Worm (Caenorhabditis elegans): Measurements from ENCODE around the gene nlp-9.
"Not testable (repeated sequence)": the region's sequence is repeated elsewhere in the genome, so short reads cannot be mapped to it uniquely, and the experiment has no call there.

The nlp-9 gene

ce11 chrV:4195283-4195682 is 24.2 kb upstream of the nlp-9 start, which contains the start of gene algn-5:
algn-5 (plus strand) TSS chrV:4195577.
- no peak for TF ChIP-seq tra-4 (tag; optimal IDR thresholded peaks at IDR 0.05)
- no peak for TF ChIP-seq flt-1 (GFP tag; IDR thresholded peaks at IDR 0.05)
- no peak for TF ChIP-seq pes-1 (GFP tag; IDR thresholded peaks at IDR 0.05)
- TF ChIP-seq sea-1 (GFP tag; conservative IDR thresholded peaks at IDR 0.05): no peak
- no peak for TF ChIP-seq hmg-4 (GFP tag; optimal IDR thresholded peaks at IDR 0.05)
- no peak for TF ChIP-seq hmbx-1 (tag; optimal IDR thresholded peaks at IDR 0.05)
- TF ChIP-seq tbx-37 (GFP tag; conservative IDR thresholded peaks at IDR 0.05): no peak
- TF ChIP-seq ceh-13 (GFP tag; optimal IDR thresholded peaks at IDR 0.05): no peak
- TF ChIP-seq hnd-1 (tag; optimal IDR thresholded peaks at IDR 0.05): no peak
- no peak for TF ChIP-seq ceh-36 (tag; optimal IDR thresholded peaks at IDR 0.05)
- TF ChIP-seq ets-7 (tag; optimal IDR thresholded peaks at IDR 0.05): no peak
- TF ChIP-seq tbx-11 (GFP tag; IDR thresholded peaks at IDR 0.05): no peak
- no peak for TF ChIP-seq F13C5.2 (tag; optimal IDR thresholded peaks at IDR 0.05)
- TF ChIP-seq aly-1 (tag; optimal IDR thresholded peaks at IDR 0.05): no peak

- no peak for TF ChIP-seq B0310.2 (tag; optimal IDR thresholded peaks at IDR 0.05)
- no peak for TF ChIP-seq aly-1 (tag; optimal IDR thresholded peaks at IDR 0.05)
- TF ChIP-seq hmbx-1 (tag; optimal IDR thresholded peaks at IDR 0.05): no peak
- no peak for TF ChIP-seq ceh-36 (tag; optimal IDR thresholded peaks at IDR 0.05)
- TF ChIP-seq scrt-1 (GFP tag; IDR thresholded peaks at IDR 0.05): no peak
- TF ChIP-seq ets-7 (tag; optimal IDR thresholded peaks at IDR 0.05): no peak
- TF ChIP-seq tbx-11 (GFP tag; IDR thresholded peaks at IDR 0.05): no peak
- TF ChIP-seq tra-4 (tag; optimal IDR thresholded peaks at IDR 0.05): no peak
- TF ChIP-seq hnd-1 (tag; optimal IDR thresholded peaks at IDR 0.05): no peak
- TF ChIP-seq tbx-37 (GFP tag; conservative IDR thresholded peaks at IDR 0.05): no peak
Observed at ce11 chrV:4199185-4199584, 20.3 kb upstream of the nlp-9 start, which contains the start of gene rpac-40. rpac-40 (plus strand) TSS chrV:4199485.

ce11 chrV:4204421-4204820 is 15.0 kb upstream of the nlp-9 start, which contains the start of gene H43I07.1:
H43I07.1 (plus strand) TSS chrV:4204721.
- no peak for TF ChIP-seq tra-4 (tag; optimal IDR thresholded peaks at IDR 0.05)
- TF ChIP-seq ceh-13 (GFP tag; optimal IDR thresholded peaks at IDR 0.05): no peak
- TF ChIP-seq ceh-36 (tag; optimal IDR thresholded peaks at IDR 0.05): no peak
- TF ChIP-seq pes-1 (GFP tag; IDR thresholded peaks at IDR 0.05): no peak
- no peak for TF ChIP-seq sea-1 (GFP tag; conservative IDR thresholded peaks at IDR 0.05)

ce11 chrV:4211521-4211920 is 7.9 kb upstream of the nlp-9 start:
- TF ChIP-seq ama-1 (optimal IDR thresholded peaks at IDR 0.05) (no peak), B0310.2 (tag; optimal IDR thresholded peaks at IDR 0.05) (no peak), ceh-13 (GFP tag; optimal IDR thresholded peaks at IDR 0.05) (no peak), flt-1 (GFP tag; IDR thresholded peaks at IDR 0.05) (no peak)

- not testable (repeated sequence) for TF ChIP-seq tbx-11 (GFP tag; IDR thresholded peaks at IDR 0.05); pes-1 (GFP tag; IDR thresholded peaks at IDR 0.05); hmbx-1 (tag; optimal IDR thresholded peaks at IDR 0.05)
Observed at ce11 chrV:4215856-4216255, 3.6 kb upstream of the nlp-9 start, which contains the start of gene H43I07.4. H43I07.4 (plus strand) TSS chrV:4216156.

- TF ChIP-seq tbx-11 (GFP tag; IDR thresholded peaks at IDR 0.05) (no peak), hmbx-1 (tag; optimal IDR thresholded peaks at IDR 0.05) (no peak), B0310.2 (tag; optimal IDR thresholded peaks at IDR 0.05) (no peak), tbx-37 (GFP tag; conservative IDR thresholded peaks at IDR 0.05) (no peak), sea-1 (GFP tag; conservative IDR thresholded peaks at IDR 0.05) (no peak), ceh-13 (GFP tag; optimal IDR thresholded peaks at IDR 0.05) (no peak), tra-4 (tag; optimal IDR thresholded peaks at IDR 0.05) (no peak), ama-1 (optimal IDR thresholded peaks at IDR 0.05) (no peak), hmg-4 (GFP tag; optimal IDR thresholded peaks at IDR 0.05) (no peak), scrt-1 (GFP tag; IDR thresholded peaks at IDR 0.05) (no peak), flt-1 (GFP tag; IDR thresholded peaks at IDR 0.05) (no peak), ets-7 (tag; optimal IDR thresholded peaks at IDR 0.05) (no peak), F13C5.2 (tag; optimal IDR thresholded peaks at IDR 0.05) (no peak), aly-1 (tag; optimal IDR thresholded peaks at IDR 0.05) (no peak), ceh-36 (tag; optimal IDR thresholded peaks at IDR 0.05) (no peak), hnd-1 (tag; optimal IDR thresholded peaks at IDR 0.05) (no peak)
Observed at ce11 chrV:4216902-4217301, 2.5 kb upstream of the nlp-9 start.

- TF ChIP-seq pes-1 (GFP tag; IDR thresholded peaks at IDR 0.05) (no peak), aly-1 (tag; optimal IDR thresholded peaks at IDR 0.05) (no peak), tbx-37 (GFP tag; conservative IDR thresholded peaks at IDR 0.05) (no peak), hmbx-1 (tag; optimal IDR thresholded peaks at IDR 0.05) (no peak), ceh-13 (GFP tag; optimal IDR thresholded peaks at IDR 0.05) (no peak), ama-1 (optimal IDR thresholded peaks at IDR 0.05) (no peak)
Observed at ce11 chrV:4218268-4218667, 1.2 kb upstream of the nlp-9 start.

- TF ChIP-seq tra-4 (tag; optimal IDR thresholded peaks at IDR 0.05) (no peak), hmg-4 (GFP tag; optimal IDR thresholded peaks at IDR 0.05) (no peak), aly-1 (tag; optimal IDR thresholded peaks at IDR 0.05) (no peak), ceh-36 (tag; optimal IDR thresholded peaks at IDR 0.05) (no peak), pes-1 (GFP tag; IDR thresholded peaks at IDR 0.05) (no peak), B0310.2 (tag; optimal IDR thresholded peaks at IDR 0.05) (no peak), ama-1 (optimal IDR thresholded peaks at IDR 0.05) (no peak), hnd-1 (tag; optimal IDR thresholded peaks at IDR 0.05) (no peak), tbx-11 (GFP tag; IDR thresholded peaks at IDR 0.05) (no peak), flt-1 (GFP tag; IDR thresholded peaks at IDR 0.05) (no peak), F13C5.2 (tag; optimal IDR thresholded peaks at IDR 0.05) (no peak), ceh-13 (GFP tag; optimal IDR thresholded peaks at IDR 0.05) (no peak), hmbx-1 (tag; optimal IDR thresholded peaks at IDR 0.05) (no peak), ets-7 (tag; optimal IDR thresholded peaks at IDR 0.05) (no peak), tbx-37 (GFP tag; conservative IDR thresholded peaks at IDR 0.05) (no peak), scrt-1 (GFP tag; IDR thresholded peaks at IDR 0.05) (no peak), sea-1 (GFP tag; conservative IDR thresholded peaks at IDR 0.05) (no peak)
Observed at ce11 chrV:4236118-4236517, 16.7 kb downstream of the nlp-9 start, which contains the start of gene nlp-13. nlp-13 (plus strand) TSS chrV:4236418.

All from whole organism, early embryonic.